Worm (Caenorhabditis elegans): ENCODE results near the gene hpo-26.

DNA sequence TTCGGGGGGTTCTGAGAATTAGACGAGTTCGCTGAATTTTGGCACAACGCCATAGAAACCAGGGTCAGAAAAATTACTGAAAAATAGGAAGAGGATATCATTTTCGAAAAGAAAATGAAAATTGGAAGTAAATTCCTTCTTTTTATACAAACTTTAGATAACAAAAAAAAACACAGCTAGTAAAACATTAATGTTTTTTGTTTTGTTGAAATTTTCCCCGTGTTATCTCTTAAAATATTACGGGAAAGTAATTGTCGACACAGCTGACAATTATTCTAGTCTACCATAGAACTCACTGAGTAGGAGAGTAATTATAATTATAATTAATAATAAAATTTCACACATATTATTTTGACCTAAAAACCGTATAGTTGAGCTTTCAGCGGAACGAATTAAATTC is 26.2 kb upstream of the hpo-26 start, which contains the start of gene spp-26:
- TF ChIP-seq F49E8.2 (tag; optimal IDR thresholded peaks at IDR 0.05; ENCODE audit: insufficient read depth), result no peak
- TF ChIP-seq F33H1.4 (GFP tag; IDR thresholded peaks at IDR 0.05), result no peak
- no peak for TF ChIP-seq ceh-58 (GFP tag; IDR thresholded peaks at IDR 0.05)
- TF ChIP-seq attf-6 (GFP tag; IDR thresholded peaks at IDR 0.05), result no peak
- no peak for TF ChIP-seq Y79H2A.3 (GFP tag; conservative IDR thresholded peaks at IDR 0.05)
- no peak for TF ChIP-seq dpl-1 (GFP tag; optimal IDR thresholded peaks at IDR 0.05)
- TF ChIP-seq rpc-1 (optimal IDR thresholded peaks at IDR 0.05), result no peak
- TF ChIP-seq rpc-1 (tag; optimal IDR thresholded peaks at IDR 0.05), result no peak
- TF ChIP-seq unc-62 (GFP tag; optimal IDR thresholded peaks at IDR 0.05), result no peak
- no peak for TF ChIP-seq mcd-1 (GFP tag; IDR thresholded peaks at IDR 0.05)
- TF ChIP-seq Y95B8A.8 (GFP tag; IDR thresholded peaks at IDR 0.05), result no peak
- TF ChIP-seq snpc-4 (GFP tag; optimal IDR thresholded peaks at IDR 0.05), result no peak
- TF ChIP-seq snpc-4 (tag; optimal IDR thresholded peaks at IDR 0.05), result no peak
- no peak for TF ChIP-seq ama-1 (optimal IDR thresholded peaks at IDR 0.05)
- no peak for TF ChIP-seq ama-1 (GFP tag; optimal IDR thresholded peaks at IDR 0.05)
- no peak for TF ChIP-seq hmg-20 (GFP tag; IDR thresholded peaks at IDR 0.05)
- TF ChIP-seq nhr-80 (tag; optimal IDR thresholded peaks at IDR 0.05), result no peak
